Fruit fly (Drosophila melanogaster) S2 (cell line): ENCODE results near the gene CG7227.

Experiments used
- CG8478 ChIP-seq: fragments of >200 bp; optimal IDR thresholded peaks from 2 replicates; lab custom pipeline; 2018
- CTCF ChIP-seq, 2 experiments: fragments of >200 bp; optimal IDR thresholded peaks; 2 replicates each; lab custom pipeline; 2018

Gene CG7227

dm6 chr2L:7966866-7967549 is 30.9 kb downstream of the CG7227 start:
- no peak for TF ChIP-seq CTCF (optimal IDR thresholded peaks at IDR 0.05; lab: Kevin White, UChicago)

DNA sequence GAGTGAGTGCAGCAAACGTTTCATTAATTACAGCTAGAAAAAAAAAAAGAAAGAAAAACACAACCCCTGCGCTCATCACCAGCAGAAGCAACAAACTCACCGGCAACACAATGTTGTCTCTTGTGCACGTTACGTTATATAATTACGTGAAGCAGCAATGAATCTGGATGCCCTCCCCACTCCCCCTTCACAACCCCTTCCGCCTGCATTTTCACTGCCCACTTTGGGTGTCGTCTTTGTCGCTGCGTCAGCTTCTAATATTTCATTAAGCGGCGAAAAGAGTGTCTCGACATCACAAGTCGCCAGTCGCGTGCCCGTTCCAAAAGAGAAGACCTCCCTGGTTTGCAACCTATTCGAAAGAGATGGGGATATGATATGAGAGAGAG is 31.5 kb downstream of the CG7227 start:
- TF ChIP-seq CTCF (optimal IDR thresholded peaks at IDR 0.05; lab: Kevin White, UChicago) (no peak), CG8478 (lab: Kevin White, UChicago) (no peak)

DNA sequence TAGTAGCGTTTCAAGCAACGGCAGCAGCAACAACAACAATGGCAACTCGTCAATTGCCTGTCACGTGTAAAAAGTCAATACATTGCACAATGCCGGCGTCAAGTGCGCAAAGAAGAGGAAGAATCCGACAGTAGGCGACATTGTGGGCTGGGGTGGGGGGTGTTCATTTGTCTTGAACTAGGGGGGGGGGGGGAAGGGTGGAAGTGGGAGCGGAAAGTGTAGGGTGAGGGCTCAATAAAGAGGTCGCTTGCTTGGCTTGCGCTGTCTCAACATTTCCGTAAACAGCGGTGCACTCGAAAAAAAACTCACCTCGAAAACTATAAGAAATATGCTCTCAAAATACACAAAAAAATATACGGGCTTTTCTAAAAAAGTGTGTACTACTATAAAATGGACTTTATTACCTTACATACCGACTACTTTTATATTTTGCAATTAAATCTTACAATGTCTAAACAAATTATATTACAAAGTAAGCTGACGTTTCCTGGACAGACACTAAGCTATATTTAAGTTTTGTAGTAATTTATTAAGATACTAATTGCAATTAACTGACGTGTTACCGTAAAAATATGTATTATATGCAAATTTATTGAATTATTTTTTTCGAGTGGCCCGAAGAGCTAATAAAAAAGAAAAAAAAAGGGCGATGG is 32.0 kb downstream of the CG7227 start:
- no peak for TF ChIP-seq CG8478 (lab: Kevin White, UChicago)

DNA sequence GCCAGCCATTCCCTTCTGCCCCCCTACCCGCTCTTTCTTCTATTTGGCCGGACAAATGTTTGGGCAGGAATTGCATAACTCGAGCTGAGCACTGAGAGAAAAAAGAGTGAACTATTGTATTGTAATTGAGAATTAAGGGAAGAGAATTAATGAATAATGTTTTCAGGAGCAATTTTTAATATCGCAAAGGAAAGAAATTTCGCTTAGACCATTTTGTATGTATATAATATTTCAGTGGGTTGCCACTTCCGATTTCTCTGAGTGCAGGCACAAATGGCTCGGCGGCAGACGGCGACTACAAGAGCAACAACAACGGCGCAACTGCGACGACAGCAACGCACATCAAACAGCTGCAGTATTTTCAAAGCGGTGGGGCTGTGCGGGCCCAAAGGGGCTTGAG is 33.3 kb downstream of the CG7227 start:
- no peak for TF ChIP-seq CG8478 (lab: Kevin White, UChicago)
- TF ChIP-seq CTCF (optimal IDR thresholded peaks at IDR 0.05; lab: Kevin White, UChicago): no peak

DNA sequence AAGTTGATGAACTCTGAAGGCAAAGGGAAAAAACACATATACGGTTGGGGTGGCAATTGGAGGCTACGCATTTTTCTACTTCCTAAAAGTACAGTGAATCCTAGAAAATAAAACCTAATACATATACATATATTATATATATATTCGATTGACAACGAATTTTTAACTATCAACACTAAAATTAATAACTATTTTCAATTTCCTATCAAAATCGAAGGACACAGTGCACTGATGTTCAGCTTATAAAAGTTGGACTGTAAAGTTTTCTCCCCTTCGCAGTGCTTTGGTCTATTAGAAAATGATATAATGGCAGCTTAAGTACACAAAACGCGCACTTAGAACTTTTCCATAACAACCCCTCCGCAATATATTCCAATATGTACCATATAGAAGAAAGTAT is 35.1 kb downstream of the CG7227 start:
- no peak for TF ChIP-seq CG8478 (lab: Kevin White, UChicago)
- TF ChIP-seq CTCF (optimal IDR thresholded peaks at IDR 0.05; lab: Kevin White, UChicago): no peak

DNA sequence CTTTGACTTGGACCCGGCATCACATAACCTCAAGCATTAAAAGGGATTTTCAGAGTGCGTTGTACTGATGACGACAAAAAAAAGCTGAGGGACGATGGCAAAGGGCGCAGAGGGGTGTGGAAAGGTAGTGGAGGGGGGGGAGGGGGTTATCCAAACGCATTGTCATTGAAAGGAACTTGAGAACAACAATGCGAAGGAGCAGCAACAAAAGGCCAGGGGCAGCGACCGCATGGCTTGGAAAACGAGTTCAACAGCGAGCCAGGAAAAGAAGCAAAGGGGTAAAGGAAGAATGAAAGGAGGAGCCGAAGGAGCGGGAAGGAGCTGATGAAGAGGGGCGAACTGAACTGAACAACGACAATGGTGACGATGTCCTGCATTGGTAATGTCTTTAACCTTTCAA is 35.7 kb downstream of the CG7227 start:
- no peak for TF ChIP-seq CTCF (optimal IDR thresholded peaks at IDR 0.05; lab: Kevin White, UChicago)
- no peak for TF ChIP-seq CG8478 (lab: Kevin White, UChicago)

dm6 chr2L:7960581-7961530 is 37.1 kb downstream of the CG7227 start:
- no peak for TF ChIP-seq CG8478 (lab: Kevin White, UChicago)
- TF ChIP-seq CTCF (optimal IDR thresholded peaks at IDR 0.05; lab: Kevin White, UChicago): no peak

DNA sequence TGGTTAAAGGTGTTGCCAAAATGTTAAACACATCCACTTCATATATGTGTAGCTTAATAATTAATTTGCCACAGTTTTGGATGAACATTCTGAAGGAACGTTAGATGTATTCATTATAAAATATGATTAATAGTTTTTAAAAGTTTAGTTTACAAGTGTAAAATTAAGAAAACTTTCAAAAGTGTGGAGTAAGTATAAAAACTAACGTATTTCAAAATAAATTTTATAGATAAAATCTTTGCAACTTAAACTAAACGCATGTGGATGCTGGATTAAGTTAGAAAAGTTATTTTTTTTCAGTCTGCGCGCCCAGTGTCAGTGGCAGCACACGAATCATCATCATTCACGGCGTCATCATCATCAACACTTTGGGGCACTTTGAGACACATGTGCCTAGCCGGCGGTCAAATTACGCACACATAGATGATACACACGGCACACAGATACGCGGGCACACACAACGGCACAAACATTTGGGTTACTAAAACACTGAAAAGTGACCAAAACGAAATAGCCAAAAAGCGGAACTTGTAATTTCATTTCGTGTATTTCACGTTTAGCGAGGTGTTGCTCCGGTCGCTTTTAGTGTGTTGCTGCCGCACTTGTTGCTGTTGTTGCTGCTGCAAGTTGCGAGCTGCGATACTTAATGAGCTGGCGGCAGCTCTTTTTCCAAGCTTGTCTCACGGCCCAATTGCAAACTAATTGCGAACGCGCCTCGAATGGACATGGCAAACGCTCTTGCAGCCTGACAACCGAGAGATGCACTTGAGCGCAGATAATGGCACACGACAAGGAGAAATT is 40.7 kb downstream of the CG7227 start:
- TF ChIP-seq CTCF (optimal IDR thresholded peaks at IDR 0.05; lab: Kevin White, UChicago) (no peak), CG8478 (lab: Kevin White, UChicago) (no peak)

- no peak for TF ChIP-seq CTCF (optimal IDR thresholded peaks at IDR 0.05; lab: Kevin White, UChicago)
- no peak for TF ChIP-seq CG8478 (lab: Kevin White, UChicago)
These were observed 41.5 kb downstream of the CG7227 start for dm6 chr2L:7956310-7957067.

DNA sequence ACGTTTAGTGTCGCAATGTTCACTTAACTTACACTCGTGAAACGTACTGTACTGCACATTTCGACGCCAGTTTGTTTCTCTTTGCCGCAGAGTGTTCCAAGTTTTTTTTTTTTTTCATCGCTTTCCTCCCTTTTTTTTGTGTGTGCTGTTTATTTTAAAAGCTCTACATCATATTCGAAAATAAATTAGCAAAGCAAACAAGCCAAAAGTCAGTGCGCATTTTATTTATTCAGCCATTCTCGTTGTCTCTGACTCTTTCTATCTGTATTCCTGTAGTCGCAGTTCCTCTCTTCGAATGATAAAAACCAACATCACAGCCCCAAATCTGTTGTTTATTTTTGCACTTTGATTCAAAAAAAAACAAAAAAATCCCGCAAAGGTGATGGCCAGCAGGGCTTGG is 43.4 kb downstream of the CG7227 start:
- TF ChIP-seq CTCF (optimal IDR thresholded peaks at IDR 0.05; lab: Kevin White, UChicago) (no peak), CG8478 (lab: Kevin White, UChicago) (no peak)

- TF ChIP-seq CG8478 (lab: Kevin White, UChicago) (no peak), CTCF (optimal IDR thresholded peaks at IDR 0.05; lab: Kevin White, UChicago) (peak; percentile 76 to 89)
These were observed 44.5 kb downstream of the CG7227 start for dm6 chr2L:7953371-7954017.

- TF ChIP-seq CTCF (optimal IDR thresholded peaks at IDR 0.05; lab: Kevin White, UChicago) (no peak), CG8478 (lab: Kevin White, UChicago) (no peak)
These were observed 45.6 kb downstream of the CG7227 start for dm6 chr2L:7952351-7952750.

DNA sequence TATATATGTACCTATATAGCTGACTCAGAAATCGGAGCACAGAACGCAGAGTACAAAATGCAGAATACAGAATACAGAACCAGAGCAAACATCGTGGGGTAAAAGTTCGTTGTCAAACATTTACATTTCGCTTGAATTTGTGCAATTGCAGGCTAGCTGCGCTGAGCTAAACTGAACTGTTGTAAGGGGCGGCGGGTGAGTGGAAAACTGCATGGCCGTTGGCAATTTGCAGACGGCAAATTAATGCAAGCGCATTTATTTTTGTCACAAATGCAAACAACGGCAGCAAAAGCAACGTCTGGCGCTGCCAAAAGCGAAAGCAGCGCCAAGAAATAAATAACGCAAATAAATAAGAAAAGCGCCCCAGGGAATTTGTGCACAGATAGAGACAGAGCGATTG is 46.0 kb downstream of the CG7227 start:
- no peak for TF ChIP-seq CTCF (optimal IDR thresholded peaks at IDR 0.05; lab: Kevin White, UChicago)
- TF ChIP-seq CG8478 (lab: Kevin White, UChicago): no peak
